Worm (Caenorhabditis elegans) whole organism, young adult: ENCODE data around the gene copb-2.

ENCODE experiments used
- Y53G8AR.9 ChIP-seq: fragments of 200-800 bp; sonication (Bioruptor generic); conservative IDR thresholded peaks from 2 replicates; pipeline ENCODE4 v1.3.6; 2022; ENCODE audit warnings: missing genetic modification reagents, missing genetic modification characterization, missing compliant biosample characterization
- ama-1 ChIP-seq, 3 experiments: fragments of 150-350 bp in 1 of 3; sonication (generic microtip) in 2 of 3; optimal IDR thresholded peaks; 2 replicates each; lab custom pipeline; 2014 to 2018; ENCODE audit warnings: missing biosample characterization in 2 of 3, missing genetic modification characterization in 2 of 3, missing genetic modification reagents in 2 of 3
- aptf-2 ChIP-seq: fragments of 200-800 bp; sonication (Bioruptor generic); conservative IDR thresholded peaks from 2 replicates; pipeline ENCODE4 v1.3.6; 2022; ENCODE audit warnings: missing genetic modification reagents, missing genetic modification characterization, missing compliant biosample characterization
- ceh-40 ChIP-seq: fragments of 200-800 bp; sonication (Bioruptor generic); IDR thresholded peaks from 2 replicates; pipeline ENCODE4 v1.3.6; 2022; ENCODE audit warnings: missing genetic modification characterization, missing compliant biosample characterization
- efl-1 ChIP-seq: fragments of 150-350 bp; optimal IDR thresholded peaks from 2 replicates; lab custom pipeline; 2014; ENCODE audit warnings: missing biosample characterization, missing genetic modification reagents, missing genetic modification characterization
- lin-35 ChIP-seq, 3 experiments: fragments of 150-350 bp in 2 of 3; sonication (generic microtip) in 1 of 3; optimal IDR thresholded peaks; 2 replicates each; lab custom pipeline; 2014 to 2018; ENCODE audit warnings: missing biosample characterization in 3 of 3, missing genetic modification characterization in 3 of 3, missing genetic modification reagents in 3 of 3
- lsl-1 ChIP-seq: fragments of 200-800 bp; sonication (Bioruptor generic); optimal IDR thresholded peaks from 2 replicates; lab custom pipeline; 2018; ENCODE audit warnings: mild to moderate bottlenecking, missing genetic modification characterization, moderate library complexity, missing compliant biosample characterization
- nhr-179 ChIP-seq: sonication (generic microtip); optimal IDR thresholded peaks from 2 replicates; lab custom pipeline; 2016; ENCODE audit warnings: mild to moderate bottlenecking, missing genetic modification characterization, missing compliant biosample characterization
- snpc-4 ChIP-seq, 5 experiments: fragments of 150-350 bp in 1 of 5; sonication (generic microtip) in 4 of 5; optimal IDR thresholded peaks; 2 replicates each; lab custom pipeline; 2014 to 2018; ENCODE audit warnings: missing genetic modification characterization in 5 of 5, missing biosample characterization in 3 of 5, antibody characterized with exemption in 2 of 5, mild to moderate bottlenecking in 2 of 5, missing compliant biosample characterization in 2 of 5, missing genotype in 2 of 5, moderate library complexity in 2 of 5, missing genetic modification reagents in 1 of 5
- unc-62 ChIP-seq: fragments of 150-350 bp; optimal IDR thresholded peaks from 2 replicates; lab custom pipeline; 2014; ENCODE audit warnings: missing biosample characterization, missing genetic modification reagents, missing genetic modification characterization
- zim-3 ChIP-seq: sonication (generic microtip); optimal IDR thresholded peaks from 2 replicates; lab custom pipeline; 2017; ENCODE audit warnings: mild to moderate bottlenecking, missing genetic modification characterization, moderate library complexity, missing compliant biosample characterization
- ztf-22 ChIP-seq: fragments of 200-800 bp; sonication (Bioruptor generic); optimal IDR thresholded peaks from 2 replicates; lab custom pipeline; 2018; ENCODE audit warnings: mild to moderate bottlenecking, missing genetic modification characterization, moderate library complexity, missing compliant biosample characterization
- ztf-25 ChIP-seq: fragments of 200-800 bp; sonication (Bioruptor generic); IDR thresholded peaks from 2 replicates; pipeline ENCODE4 v1.3.6; 2022; ENCODE audit warnings: missing genetic modification reagents, missing genetic modification characterization, missing compliant biosample characterization
- ztf-28 ChIP-seq: fragments of 200-800 bp; sonication (Bioruptor generic); IDR thresholded peaks from 2 replicates; pipeline ENCODE4 v1.3.6; 2022; ENCODE audit warnings: missing genetic modification reagents, missing genetic modification characterization, missing compliant biosample characterization

DNA sequence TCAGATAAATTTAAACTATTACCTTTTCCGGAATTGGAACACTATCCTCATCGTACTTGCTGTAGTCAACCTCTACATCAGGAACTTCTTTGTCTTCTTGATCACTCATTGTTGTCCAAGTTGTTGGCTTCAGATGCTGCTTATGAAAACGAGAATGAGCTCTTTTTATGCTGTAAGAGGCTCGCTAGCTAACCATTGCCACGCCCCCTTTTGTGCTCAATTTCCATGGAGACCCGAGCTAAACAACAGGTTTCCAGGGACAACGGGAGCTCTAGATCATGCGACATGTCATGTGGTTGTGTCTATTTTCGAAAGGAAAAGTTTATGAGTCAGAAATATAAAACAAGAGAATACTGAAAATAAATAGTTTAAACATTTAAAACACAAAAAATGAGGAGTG lies 50.9 kb downstream of the copb-2 start, which contains the start of gene C33A12.4:
- no peak for TF ChIP-seq unc-62
- TF ChIP-seq lsl-1: no peak
- TF ChIP-seq ztf-22 (GFP tag; lab: Kevin White, UChicago): no peak
- no peak for TF ChIP-seq lin-35 (GFP tag; optimal IDR thresholded peaks at IDR 0.05; lab: Kevin White, UChicago)
- no peak for TF ChIP-seq Y53G8AR.9 (GFP tag; lab: Robert Waterston, UW)
- TF ChIP-seq ama-1 (optimal IDR thresholded peaks at IDR 0.05; lab: Kevin White, UChicago): no peak
- TF ChIP-seq ama-1 (GFP tag; optimal IDR thresholded peaks at IDR 0.05; lab: Kevin White, UChicago): no peak
- no peak for TF ChIP-seq aptf-2
- no peak for TF ChIP-seq nhr-179 (tag; lab: Kevin White, UChicago)
- TF ChIP-seq ztf-28 (GFP tag; lab: Robert Waterston, UW): no peak
- TF ChIP-seq efl-1 (GFP tag; lab: Kevin White, UChicago): no peak
- no peak for TF ChIP-seq zim-3 (tag; lab: Kevin White, UChicago)
- no peak for TF ChIP-seq ceh-40
- TF ChIP-seq snpc-4 (GFP tag; optimal IDR thresholded peaks at IDR 0.05; lab: Kevin White, UChicago): no peak
- TF ChIP-seq snpc-4 (tag; optimal IDR thresholded peaks at IDR 0.05; lab: Kevin White, UChicago): no peak
- TF ChIP-seq ztf-25 (GFP tag; lab: Robert Waterston, UW): no peak
